Fruit fly (Drosophila melanogaster) whole organism, prepupa: ENCODE measurements around the gene ppk10.

Experiments used
- Blimp-1 ChIP-seq: fragments of 200-800 bp; sonication (Bioruptor generic); optimal IDR thresholded peaks from 3 replicates; lab custom pipeline; 2017; ENCODE audit warnings: missing biosample characterization, missing genetic modification characterization, mild to moderate bottlenecking, moderate library complexity, missing genetic modification reagents
- CG11902 ChIP-seq: fragments of 200-800 bp; sonication (Bioruptor generic); optimal IDR thresholded peaks from 3 replicates; lab custom pipeline; 2016; ENCODE audit warnings: missing biosample characterization, missing genetic modification characterization
- CG6163 ChIP-seq: fragments of 200-800 bp; sonication (Bioruptor generic); IDR thresholded peaks from 3 replicates; pipeline ENCODE4 v1.3.6; 2022; ENCODE audit warnings: missing biosample characterization, missing genetic modification characterization
- CG8632 ChIP-seq: fragments of 200-800 bp; sonication (Bioruptor generic); optimal IDR thresholded peaks from 3 replicates; lab custom pipeline; 2016; ENCODE audit warnings: missing biosample characterization, missing genetic modification characterization
- Eip93F ChIP-seq: fragments of 200-800 bp; sonication (Bioruptor generic); optimal IDR thresholded peaks from 2 replicates; lab custom pipeline; 2016; ENCODE audit warnings: missing biosample characterization, mild to moderate bottlenecking, missing genetic modification characterization
- fkh ChIP-seq: fragments of 200-800 bp; sonication (Bioruptor generic); optimal IDR thresholded peaks from 3 replicates; lab custom pipeline; 2017; ENCODE audit warnings: missing biosample characterization, mild to moderate bottlenecking, missing genetic modification characterization, moderate library complexity

- TF ChIP-seq Eip93F (GFP tag; lab: Kevin White, UChicago): no peak
- TF ChIP-seq CG11902 (GFP tag; lab: Kevin White, UChicago): no peak
- peak; percentile 69 for TF ChIP-seq fkh (GFP tag; lab: Kevin White, UChicago)
- no peak for TF ChIP-seq CG6163 (GFP tag; lab: Robert Waterston, UW)
- TF ChIP-seq CG8632 (GFP tag; lab: Kevin White, UChicago): no peak
- no peak for TF ChIP-seq Blimp-1
Measured at dm6 chr2L:10472257-10472656, 20.1 kb upstream of the ppk10 start.
